Fruit fly (Drosophila melanogaster): ENCODE data around the gene CG31915.

CG31915 gene

DNA sequence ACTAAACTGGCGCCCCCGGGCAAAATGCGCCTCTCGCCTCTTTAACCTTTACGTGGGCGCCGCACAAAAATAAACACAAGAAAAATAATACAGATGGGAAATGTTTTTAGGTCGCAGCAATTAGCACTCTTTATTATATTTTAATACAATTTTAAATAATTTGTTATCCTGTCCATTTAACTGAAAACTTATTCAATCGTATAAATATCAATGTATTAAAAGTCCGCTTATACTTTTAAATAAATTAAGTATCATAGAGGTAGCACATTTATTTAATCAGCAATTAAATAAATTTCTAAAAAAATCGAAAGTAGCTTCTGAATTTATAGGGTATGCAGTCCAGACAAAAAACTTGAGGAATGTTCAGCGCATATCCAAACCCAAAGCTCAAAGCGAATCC, 20.8 kb upstream of the CG31915 start:
- TF ChIP-seq CG8478 (optimal IDR thresholded peaks at IDR 0.05) = no peak

DNA sequence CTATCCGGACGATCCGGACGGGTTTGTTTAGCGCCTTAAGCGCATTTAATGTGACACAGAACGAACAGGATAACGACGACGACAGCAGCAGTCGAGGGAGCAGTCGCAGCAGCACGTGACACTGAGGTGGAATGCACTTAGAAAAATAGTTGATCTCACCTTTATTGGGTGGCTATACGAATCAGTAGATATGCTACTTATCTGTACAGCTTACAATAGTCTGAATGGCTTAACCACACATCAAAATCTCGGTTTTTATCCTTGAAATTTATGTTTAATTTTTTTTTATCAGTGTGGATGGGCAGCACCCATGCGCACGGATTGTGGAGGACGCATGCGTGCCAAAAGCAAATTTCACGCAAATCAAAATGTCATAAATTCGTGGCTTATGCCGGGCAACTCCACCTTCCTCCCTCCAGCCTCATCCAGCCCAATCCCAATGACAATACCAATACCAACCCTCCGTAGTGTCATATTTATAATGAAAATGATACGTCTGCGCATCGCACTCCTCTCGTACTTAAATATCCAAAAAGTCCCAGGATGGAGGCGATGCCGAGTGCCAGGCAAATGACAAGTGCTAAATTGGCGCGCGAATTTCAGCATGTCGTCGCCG, 20.0 kb upstream of the CG31915 start:
- no peak for TF ChIP-seq CG8478 (optimal IDR thresholded peaks at IDR 0.05)
- no peak for TF ChIP-seq CTCF (optimal IDR thresholded peaks at IDR 0.05)

DNA sequence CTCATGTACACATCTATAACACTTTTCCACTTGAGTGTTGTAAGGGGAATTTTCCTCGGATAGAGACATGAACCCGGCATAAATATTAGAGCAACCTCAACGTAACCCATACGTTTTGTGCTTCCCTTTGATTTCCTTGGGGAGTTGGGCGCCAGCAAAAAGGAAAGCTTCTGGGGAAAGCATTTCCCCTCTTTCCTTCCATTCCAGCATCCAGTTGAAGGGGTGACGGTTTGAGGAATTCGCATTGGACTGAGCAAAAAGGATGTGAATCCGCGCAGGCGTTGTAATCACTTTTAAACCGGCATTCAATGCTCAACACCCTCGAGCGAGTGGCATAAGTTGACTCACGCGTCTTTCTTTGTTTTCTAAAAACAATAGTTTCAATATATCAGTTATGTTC, 13.0 kb upstream of the CG31915 start:
- TF ChIP-seq CG8478 (optimal IDR thresholded peaks at IDR 0.05) (no peak), CTCF (optimal IDR thresholded peaks at IDR 0.05) (no peak)

DNA sequence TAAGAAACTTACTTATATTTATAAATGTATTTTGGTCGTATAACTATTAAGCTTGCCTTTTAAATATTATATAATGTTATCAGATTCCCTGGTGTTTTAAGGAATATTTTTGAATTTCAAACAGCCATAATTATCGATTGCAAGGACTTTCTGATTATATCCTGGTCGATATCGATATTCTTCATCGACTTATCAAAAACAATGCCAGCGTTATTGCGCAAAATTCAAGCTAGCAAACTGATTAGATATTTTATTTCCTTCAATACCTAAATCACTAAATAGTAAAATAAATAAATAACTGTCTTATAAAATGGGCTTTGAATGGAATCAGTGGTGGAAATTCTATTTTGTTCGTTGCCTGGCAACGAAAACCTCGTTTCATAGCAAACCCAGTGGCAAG, 10.5 kb upstream of the CG31915 start, which contains the start of gene CG14020:
Gene CG14020, plus strand, starts transcription at position 345 of the 400 bp plus-strand sequence.
- TF ChIP-seq CTCF (optimal IDR thresholded peaks at IDR 0.05) = no peak
- no peak for TF ChIP-seq CG8478 (optimal IDR thresholded peaks at IDR 0.05)

DNA sequence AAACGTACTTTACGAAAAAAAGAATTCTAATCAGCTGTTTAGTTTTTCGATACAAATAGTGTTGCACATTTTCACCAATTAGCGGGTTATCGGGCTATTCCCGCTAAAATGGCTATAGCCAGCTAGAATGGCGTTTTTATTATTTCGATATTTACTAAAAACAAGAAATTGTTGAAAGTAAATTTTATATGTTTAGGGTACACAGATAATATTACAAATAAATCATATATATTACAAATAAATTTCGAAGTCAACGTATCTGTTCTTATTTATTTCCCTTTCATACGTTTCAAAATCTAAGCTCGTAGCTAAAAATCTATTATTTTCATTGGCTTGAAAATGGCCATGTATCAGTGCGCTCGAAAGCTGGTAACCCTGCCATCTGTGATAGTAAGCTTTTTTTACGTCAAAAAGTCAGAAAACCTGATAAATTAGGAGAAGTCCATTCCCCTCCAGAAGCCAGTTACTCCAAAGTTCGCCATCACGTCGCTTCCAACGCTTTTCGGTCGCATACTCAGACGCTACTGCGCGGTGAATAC, 8.0 kb upstream of the CG31915 start, which contains the start of the genes CG7382 and cl:
Gene CG7382, minus strand, starts transcription at position 51 of the 539 bp plus-strand sequence.
Gene cl, plus strand, starts transcription at position 290 of the 539 bp plus-strand sequence.
- TF ChIP-seq CTCF (optimal IDR thresholded peaks at IDR 0.05) (no peak), CG8478 (optimal IDR thresholded peaks at IDR 0.05) (no peak)

DNA sequence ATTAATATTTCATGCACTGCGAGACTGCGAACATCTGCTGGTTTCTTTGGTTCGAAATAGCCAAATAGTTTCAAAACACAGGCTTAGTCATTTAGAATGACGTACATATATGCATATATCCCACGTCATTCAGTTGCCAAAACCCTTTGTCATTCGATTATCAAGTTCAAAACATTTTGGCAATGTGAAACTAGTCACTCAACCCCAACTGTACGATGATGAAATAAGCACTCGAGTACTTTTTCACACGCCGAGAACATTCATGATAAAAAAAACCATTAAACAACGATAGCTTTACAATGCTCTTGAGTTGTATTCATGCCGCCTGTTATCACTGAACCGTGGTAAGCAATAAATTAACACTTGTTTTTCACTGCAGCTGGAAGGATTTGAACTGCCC, 7.2 kb upstream of the CG31915 start:
- no peak for TF ChIP-seq CTCF (optimal IDR thresholded peaks at IDR 0.05)
- no peak for TF ChIP-seq CG8478 (optimal IDR thresholded peaks at IDR 0.05)

DNA sequence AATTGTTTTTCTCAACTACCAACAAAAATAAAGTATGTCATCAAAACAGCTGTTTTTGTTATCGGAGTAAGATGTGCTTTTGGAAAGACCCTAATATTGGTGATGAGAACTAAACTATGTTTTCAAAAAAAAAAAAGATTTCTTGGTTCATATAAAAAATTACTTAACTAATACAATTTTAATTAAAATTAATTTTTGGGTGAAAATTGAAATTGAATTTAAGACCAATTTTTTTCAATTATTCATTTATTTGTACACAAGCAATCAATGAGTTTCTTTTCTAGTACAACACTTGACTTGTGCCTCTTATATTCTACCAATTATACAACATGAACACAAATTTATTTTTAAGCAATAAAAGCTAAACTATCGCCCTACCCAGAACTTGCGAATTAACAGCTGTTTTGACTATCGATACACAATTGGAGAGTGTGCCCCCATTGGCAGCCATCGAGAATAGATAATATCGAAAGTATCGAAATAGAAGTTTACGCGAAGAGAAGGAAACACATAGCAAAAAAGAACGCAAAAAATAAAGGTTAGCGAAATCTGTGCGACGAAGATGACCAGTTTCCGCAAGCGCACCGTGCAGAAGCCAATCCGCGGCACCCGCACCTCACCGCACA, 4.0 kb upstream of the CG31915 start, which contains the start of the genes Vps52 and Elp4:
Gene Vps52, minus strand, starts transcription at position 51 of the 626 bp plus-strand sequence.
Gene Elp4, plus strand, starts transcription at position 292 of the 626 bp plus-strand sequence.
- TF ChIP-seq CTCF (optimal IDR thresholded peaks at IDR 0.05) (no peak), CG8478 (optimal IDR thresholded peaks at IDR 0.05) (no peak)

DNA sequence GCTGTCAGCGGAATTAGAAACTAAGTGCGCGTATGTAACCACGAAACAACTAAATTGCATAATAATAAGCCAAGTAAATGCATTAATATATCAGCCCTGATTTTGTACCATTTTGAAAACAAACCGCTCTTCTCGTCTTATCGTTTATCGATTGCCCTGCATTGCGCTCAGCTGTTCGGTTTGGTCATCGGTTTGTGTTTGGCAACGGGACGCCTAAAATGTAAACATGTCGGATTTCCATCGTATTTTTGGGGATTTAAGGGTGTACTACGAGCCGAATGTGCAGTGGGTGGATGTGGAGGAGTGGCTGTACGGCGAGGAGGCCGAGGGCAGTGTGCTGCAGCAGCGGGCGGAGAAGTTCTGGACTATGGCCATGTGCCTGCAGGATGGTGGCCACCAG, 2.2 kb upstream of the CG31915 start, which contains the start of gene Cap-D3:
Gene Cap-D3, plus strand, starts transcription at position 183 of the 400 bp plus-strand sequence.
- no peak for TF ChIP-seq CG8478 (optimal IDR thresholded peaks at IDR 0.05)
- no peak for TF ChIP-seq CTCF (optimal IDR thresholded peaks at IDR 0.05)

DNA sequence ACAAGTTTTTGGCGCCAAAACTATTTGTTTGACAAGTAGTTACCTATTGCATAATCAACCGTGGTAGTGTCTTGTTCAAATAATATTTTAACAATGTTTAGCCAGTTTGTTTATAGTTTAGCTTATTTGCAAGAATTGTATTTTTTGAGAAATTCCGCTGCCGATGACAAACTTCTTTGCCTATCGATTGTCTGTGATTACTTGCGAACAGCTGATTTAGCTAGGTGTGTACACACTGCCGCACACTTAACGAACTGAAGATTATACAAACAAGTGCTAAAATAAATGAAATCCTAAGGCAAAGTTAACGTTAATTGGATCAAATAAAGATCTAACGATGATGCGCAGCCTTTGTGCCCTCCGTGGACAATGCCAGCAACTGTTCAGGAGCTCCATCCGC, 1.2 kb upstream of the CG31915 start, which contains the start of gene Cox11:
Gene Cox11, plus strand, starts transcription at position 220 of the 400 bp plus-strand sequence.
- TF ChIP-seq CTCF (optimal IDR thresholded peaks at IDR 0.05) (no peak), CG8478 (optimal IDR thresholded peaks at IDR 0.05) (no peak)

DNA sequence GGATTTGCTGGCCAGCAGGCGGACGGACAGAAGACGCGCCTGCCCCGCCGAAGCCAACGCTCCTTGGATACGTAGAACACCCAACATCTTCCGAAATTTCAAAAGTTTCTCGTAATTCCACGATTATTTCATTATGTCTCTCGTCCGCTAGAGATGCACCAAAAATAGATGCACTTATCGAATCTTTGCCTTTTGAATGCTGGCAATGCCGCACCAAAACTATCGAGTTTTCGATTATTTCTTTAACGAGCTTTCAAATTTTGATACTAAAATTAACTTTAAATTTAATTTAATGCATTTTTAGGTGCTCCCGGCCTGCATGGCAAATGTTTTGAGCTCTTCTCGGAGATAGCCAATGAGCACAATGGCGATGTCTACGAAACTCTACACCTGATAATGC, 4.1 kb downstream of the CG31915 start, which contains the start of gene Coq6:
Gene Coq6, minus strand, starts transcription at position 163 of the 400 bp plus-strand sequence.
- no peak for TF ChIP-seq CG8478 (optimal IDR thresholded peaks at IDR 0.05)
- TF ChIP-seq CTCF (optimal IDR thresholded peaks at IDR 0.05) = no peak

DNA sequence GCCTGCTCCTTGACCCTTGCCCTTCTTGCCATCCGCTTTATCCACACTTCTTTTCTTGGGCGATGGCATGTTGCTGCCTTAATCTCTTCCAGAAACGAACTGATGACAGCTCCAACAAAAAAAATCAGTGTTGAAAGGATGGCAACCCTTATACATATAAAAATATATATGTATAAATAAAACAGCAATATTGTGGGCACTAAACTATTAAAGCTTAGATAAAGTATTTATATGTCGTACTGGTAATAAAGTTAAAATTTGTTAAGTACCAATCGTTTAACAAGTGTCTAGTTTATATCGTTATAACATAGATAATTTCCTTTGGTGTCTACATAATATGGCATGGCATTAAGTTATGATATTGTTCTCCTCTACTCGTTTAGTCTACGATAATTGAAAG, 8.7 kb downstream of the CG31915 start, which contains the start of gene tomb:
Gene tomb, minus strand, starts transcription at position 101 of the 400 bp plus-strand sequence.
- TF ChIP-seq CTCF (optimal IDR thresholded peaks at IDR 0.05) (no peak), CG8478 (optimal IDR thresholded peaks at IDR 0.05) (no peak)

DNA sequence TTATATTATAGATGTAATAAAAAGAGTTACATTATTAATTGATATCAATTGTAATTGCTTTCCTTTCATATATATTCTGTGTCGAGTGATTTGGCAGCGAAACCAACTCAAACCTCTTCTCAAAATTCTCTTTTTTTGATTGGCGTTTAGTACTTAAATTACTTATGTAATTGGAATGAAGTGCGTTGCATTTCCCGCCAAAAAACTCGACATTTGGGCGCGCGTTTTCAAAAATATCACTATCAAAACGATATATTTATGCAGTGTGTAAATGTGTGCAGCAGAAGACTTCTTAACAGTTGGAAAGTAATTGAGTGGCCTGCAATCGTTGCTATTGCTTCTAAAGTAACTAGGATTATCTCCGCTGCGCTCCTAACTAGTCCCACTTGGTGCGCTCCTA, 9.1 kb downstream of the CG31915 start:
- no peak for TF ChIP-seq CTCF (optimal IDR thresholded peaks at IDR 0.05)

DNA sequence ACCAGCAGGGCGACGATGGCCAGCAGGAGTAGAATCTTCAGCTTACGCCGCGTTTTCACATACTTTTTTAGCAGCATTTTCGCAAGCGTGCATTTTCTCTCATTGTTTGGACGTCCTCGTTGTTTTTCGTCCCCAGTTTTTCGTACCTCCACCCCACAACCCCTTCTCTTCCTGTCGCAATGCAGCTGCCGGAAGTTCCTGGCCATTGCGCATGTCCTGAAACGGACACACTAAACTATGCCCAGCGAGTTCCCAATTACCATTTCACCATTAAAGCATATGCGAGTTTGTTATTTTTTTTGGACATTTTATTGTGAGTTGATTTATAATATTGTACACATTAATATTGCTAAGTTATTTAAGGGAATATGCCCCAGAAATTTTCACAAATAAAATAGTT, 11.1 kb downstream of the CG31915 start, which contains the start of gene CG14015:
Gene CG14015, minus strand, starts transcription at position 163 of the 400 bp plus-strand sequence.
- TF ChIP-seq CTCF (optimal IDR thresholded peaks at IDR 0.05) = no peak
- no peak for TF ChIP-seq CG8478 (optimal IDR thresholded peaks at IDR 0.05)

DNA sequence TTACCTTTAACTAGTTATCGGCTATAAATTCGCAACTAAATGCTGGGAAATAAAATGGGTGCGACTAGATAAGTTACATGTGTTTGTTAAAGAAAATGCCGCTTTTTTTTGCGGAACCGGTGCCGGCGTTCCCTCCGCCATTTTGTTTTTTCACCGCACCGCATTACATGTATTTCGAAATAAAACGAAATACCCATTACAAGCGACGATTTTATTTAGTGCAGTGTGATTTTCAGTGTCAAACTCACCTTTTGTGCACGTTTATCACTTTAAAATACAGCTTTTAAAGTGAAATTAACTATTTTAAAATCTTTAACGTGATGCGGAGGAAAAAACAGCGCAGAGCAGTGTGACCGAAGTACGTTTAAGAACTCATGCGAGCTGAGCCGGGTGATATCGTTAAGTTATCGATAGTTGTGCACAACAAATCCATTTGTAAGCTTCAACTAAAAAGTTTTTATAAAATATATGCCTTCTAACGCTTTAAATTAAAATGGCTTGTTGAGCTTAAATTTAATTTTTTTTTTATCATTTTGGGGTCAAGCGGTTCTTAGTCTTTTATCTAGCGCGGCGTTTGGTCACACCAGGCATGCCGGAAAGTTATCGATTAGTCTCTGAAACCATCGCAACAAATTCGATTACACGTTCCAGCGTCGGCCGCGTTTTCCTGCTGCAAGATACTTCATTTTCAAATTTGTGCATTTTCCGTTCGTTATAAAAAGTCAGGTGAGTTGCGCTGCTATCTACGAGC, 14.2 kb downstream of the CG31915 start, which contains the start of the genes Hel25E and Lam:
Gene Hel25E, minus strand, starts transcription at position 380 of the 751 bp plus-strand sequence.
Gene Lam, plus strand, starts transcription at position 546 of the 751 bp plus-strand sequence.
- TF ChIP-seq CTCF (optimal IDR thresholded peaks at IDR 0.05) = no peak
- TF ChIP-seq CG8478 (optimal IDR thresholded peaks at IDR 0.05) = no peak
